Fruit fly (Drosophila melanogaster): Measurements from ENCODE around the gene Tsp86D.

The Tsp86D gene

dm6 chr3R:10862773-10863445, 5.6 kb upstream of the Tsp86D start, which contains the start of gene CG6574 (continued):
- peak; percentile 10 for TF ChIP-seq CG3995 (GFP tag; optimal IDR thresholded peaks at IDR 0.05)
- TF ChIP-seq NfI (GFP tag; optimal IDR thresholded peaks at IDR 0.05), result no peak
- no peak for TF ChIP-seq zfh2 (GFP tag; optimal IDR thresholded peaks at IDR 0.05)
- no peak for TF ChIP-seq dati (GFP tag; IDR thresholded peaks at IDR 0.05)
- no peak for TF ChIP-seq CG5180 (GFP tag; optimal IDR thresholded peaks at IDR 0.05)
- TF ChIP-seq CG13287 (GFP tag; IDR thresholded peaks at IDR 0.05; ENCODE audit: partially characterized antibody), result no peak; the same call in 1 of the 2 replicates
- TF ChIP-seq CG12155 (GFP tag; optimal IDR thresholded peaks at IDR 0.05), result no peak
- TF ChIP-seq ato (GFP tag; IDR thresholded peaks at IDR 0.05; ENCODE audit: partially characterized antibody), result no peak
- no peak for TF ChIP-seq ro (GFP tag; IDR thresholded peaks at IDR 0.05)
- TF ChIP-seq CTCF (GFP tag; optimal IDR thresholded peaks at IDR 0.05), result no peak
- TF ChIP-seq stwl (tag; optimal IDR thresholded peaks at IDR 0.05), result peak; percentile 11
- no peak for TF ChIP-seq MTF-1 (GFP tag; optimal IDR thresholded peaks at IDR 0.05; ENCODE audit: borderline replicate concordance)
- no peak for TF ChIP-seq nerfin-1 (tag; optimal IDR thresholded peaks at IDR 0.05)
- TF ChIP-seq vfl (GFP tag; optimal IDR thresholded peaks at IDR 0.05), result no peak
- TF ChIP-seq CG6654 (GFP tag; optimal IDR thresholded peaks at IDR 0.05), result peak; percentile 70
- TF ChIP-seq pita (GFP tag; optimal IDR thresholded peaks at IDR 0.05), result no peak
- no peak for TF ChIP-seq mld (GFP tag; IDR thresholded peaks at IDR 0.05; ENCODE audit: partially characterized antibody)
- TF ChIP-seq CG16863 (GFP tag; optimal IDR thresholded peaks at IDR 0.05), result no peak
- no peak for TF ChIP-seq Fer3 (tag; optimal IDR thresholded peaks at IDR 0.05)
- TF ChIP-seq CG4854 (GFP tag; optimal IDR thresholded peaks at IDR 0.05), result peak; percentile 73
- no peak for TF ChIP-seq CG30431 (GFP tag; optimal IDR thresholded peaks at IDR 0.05)
- TF ChIP-seq Antp (GFP tag; optimal IDR thresholded peaks at IDR 0.05), result no peak
- no peak for TF ChIP-seq repo (GFP tag; optimal IDR thresholded peaks at IDR 0.05)
- TF ChIP-seq CG12769 (tag; optimal IDR thresholded peaks at IDR 0.05), result peak; percentile 40
- no peak for TF ChIP-seq CG14965 (GFP tag; optimal IDR thresholded peaks at IDR 0.05; ENCODE audit: borderline replicate concordance)
- TF ChIP-seq GATAe (GFP tag; conservative IDR thresholded peaks at IDR 0.05), result no peak
- peak; percentile 8 for TF ChIP-seq CG13624 (GFP tag; optimal IDR thresholded peaks at IDR 0.05)
- no peak for TF ChIP-seq CG10543 (GFP tag; optimal IDR thresholded peaks at IDR 0.05)
- no peak for TF ChIP-seq CG7839 (tag; optimal IDR thresholded peaks at IDR 0.05)
- no peak for TF ChIP-seq gt (GFP tag; IDR thresholded peaks at IDR 0.05)
- TF ChIP-seq twi (tag; optimal IDR thresholded peaks at IDR 0.05), result no peak
- peak; percentile 3 for TF ChIP-seq CG17829 (tag; optimal IDR thresholded peaks at IDR 0.05)
- TF ChIP-seq al (GFP tag; IDR thresholded peaks at IDR 0.05), result no peak
- no peak for TF ChIP-seq hb (GFP tag; IDR thresholded peaks at IDR 0.05; ENCODE audit: partially characterized antibody)
- no peak for TF ChIP-seq emc (GFP tag; optimal IDR thresholded peaks at IDR 0.05)
- no peak for TF ChIP-seq Hr39 (optimal IDR thresholded peaks at IDR 0.05)
- no peak for TF ChIP-seq ems (GFP tag; optimal IDR thresholded peaks at IDR 0.05)
- TF ChIP-seq Awh (GFP tag; IDR thresholded peaks at IDR 0.05), result no peak
- no peak for TF ChIP-seq CG17802 (tag; optimal IDR thresholded peaks at IDR 0.05)
- TF ChIP-seq tgo (GFP tag; IDR thresholded peaks at IDR 0.05), result no peak
- TF ChIP-seq cato (GFP tag; optimal IDR thresholded peaks at IDR 0.05; ENCODE audit: borderline replicate concordance), result no peak
- TF ChIP-seq pzg (GFP tag; optimal IDR thresholded peaks at IDR 0.05), result peak; percentile 38
- no peak for TF ChIP-seq Usf (GFP tag; optimal IDR thresholded peaks at IDR 0.05)
- no peak for TF ChIP-seq bbx (GFP tag; IDR thresholded peaks at IDR 0.05; ENCODE audit: partially characterized antibody)
- TF ChIP-seq pnt (GFP tag; optimal IDR thresholded peaks at IDR 0.05), result no peak
- no peak for TF ChIP-seq toy (GFP tag; IDR thresholded peaks at IDR 0.05)
- no peak for TF ChIP-seq shn (GFP tag; optimal IDR thresholded peaks at IDR 0.05)
- TF ChIP-seq CG10274 (GFP tag; optimal IDR thresholded peaks at IDR 0.05), result peak; percentile 97
- no peak for TF ChIP-seq CG9817 (tag; optimal IDR thresholded peaks at IDR 0.05)
- no peak for TF ChIP-seq CG1602 (GFP tag; optimal IDR thresholded peaks at IDR 0.05)
- TF ChIP-seq CG8478 (optimal IDR thresholded peaks at IDR 0.05), result no peak

Data from whole organism, embryonic.